Worm (Caenorhabditis elegans) whole organism, L3 larva: ENCODE data around the gene fbxb-83.
"Not testable (repeated sequence)": the region's sequence is repeated elsewhere in the genome, so short reads cannot be mapped to it uniquely, and the experiment has no call there.

Experiments
- R02D3.7 ChIP-seq: fragments of 150-350 bp; optimal IDR thresholded peaks from 2 replicates; lab custom pipeline; 2014; ENCODE audit warnings: missing biosample characterization, missing genetic modification characterization
- ZK546.5 ChIP-seq: sonication (generic microtip); optimal IDR thresholded peaks from 2 replicates; lab custom pipeline; 2017; ENCODE audit warnings: missing biosample characterization, missing genetic modification characterization
- aly-2 ChIP-seq: fragments of 150-350 bp; optimal IDR thresholded peaks from 2 replicates; lab custom pipeline; 2014; ENCODE audit warnings: missing biosample characterization, missing genetic modification characterization
- ama-1 ChIP-seq: fragments of 150-350 bp; optimal IDR thresholded peaks from 2 replicates; lab custom pipeline; 2018
- ceh-16 ChIP-seq: sonication (generic microtip); optimal IDR thresholded peaks from 2 replicates; lab custom pipeline; 2017; ENCODE audit warnings: missing biosample characterization, missing genetic modification characterization
- ceh-28 ChIP-seq: fragments of 150-350 bp; optimal IDR thresholded peaks from 2 replicates; lab custom pipeline; 2014; ENCODE audit warnings: missing biosample characterization, missing genetic modification reagents, missing genetic modification characterization
- ceh-9 ChIP-seq: sonication (generic microtip); optimal IDR thresholded peaks from 2 replicates; lab custom pipeline; 2018; ENCODE audit warnings: missing biosample characterization, missing genetic modification characterization
- daf-12 ChIP-seq: fragments of 150-350 bp; optimal IDR thresholded peaks from 2 replicates; lab custom pipeline; 2014; ENCODE audit warnings: missing biosample characterization, missing genetic modification reagents, missing genetic modification characterization
- elt-1 ChIP-seq: fragments of 150-350 bp; optimal IDR thresholded peaks from 2 replicates; lab custom pipeline; 2014; ENCODE audit warnings: missing biosample characterization, missing genetic modification characterization
- elt-2 ChIP-seq: sonication (generic microtip); optimal IDR thresholded peaks from 2 replicates; lab custom pipeline; 2016; ENCODE audit warnings: missing genetic modification reagents, mild to moderate bottlenecking, missing genetic modification characterization, missing compliant biosample characterization
- eor-1 ChIP-seq, 2 experiments: fragments of 150-350 bp; optimal IDR thresholded peaks; 2 replicates each; lab custom pipeline; 2014 to 2018; ENCODE audit warnings: missing biosample characterization in 2 of 2, missing genetic modification characterization in 2 of 2
- fkh-10 ChIP-seq: sonication (generic microtip); optimal IDR thresholded peaks from 2 replicates; lab custom pipeline; 2017; ENCODE audit warnings: missing biosample characterization, missing genetic modification reagents, missing genetic modification characterization
- fkh-2 ChIP-seq: fragments of 150-350 bp; optimal IDR thresholded peaks from 2 replicates; lab custom pipeline; 2014; ENCODE audit warnings: missing biosample characterization, missing genetic modification reagents, missing genetic modification characterization
- fos-1 ChIP-seq: fragments of 150-350 bp; optimal IDR thresholded peaks from 2 replicates; lab custom pipeline; 2014; ENCODE audit warnings: missing biosample characterization, missing genetic modification characterization
- hmg-11 ChIP-seq: sonication (generic microtip); optimal IDR thresholded peaks from 2 replicates; lab custom pipeline; 2016; ENCODE audit warnings: missing genetic modification characterization, missing compliant biosample characterization
- jun-1 ChIP-seq: fragments of 150-350 bp; optimal IDR thresholded peaks from 2 replicates; lab custom pipeline; 2014; ENCODE audit warnings: missing biosample characterization, missing genetic modification reagents, missing genetic modification characterization
- lin-15B ChIP-seq: fragments of 150-350 bp; optimal IDR thresholded peaks from 2 replicates; lab custom pipeline; 2014; ENCODE audit warnings: missing biosample characterization, missing genetic modification characterization
- lin-39 ChIP-seq: fragments of 150-350 bp; optimal IDR thresholded peaks from 2 replicates; lab custom pipeline; 2018; ENCODE audit warnings: missing biosample characterization, missing genetic modification reagents, missing genetic modification characterization
- nfya-1 ChIP-seq: sonication (generic microtip); optimal IDR thresholded peaks from 2 replicates; lab custom pipeline; 2017; ENCODE audit warnings: missing genetic modification characterization, mild to moderate bottlenecking, missing compliant biosample characterization, antibody characterized with exemption, moderate library complexity; ENCODE audit not compliant: insufficient read depth
- nhr-23 ChIP-seq: fragments of 150-350 bp; optimal IDR thresholded peaks from 2 replicates; lab custom pipeline; 2014; ENCODE audit warnings: missing biosample characterization, missing genetic modification reagents, missing genetic modification characterization
- nhr-237 ChIP-seq: fragments of 150-350 bp; optimal IDR thresholded peaks from 2 replicates; lab custom pipeline; 2014; ENCODE audit warnings: missing biosample characterization, missing genetic modification characterization
- nhr-25 ChIP-seq: sonication (generic microtip); optimal IDR thresholded peaks from 2 replicates; lab custom pipeline; 2017; ENCODE audit warnings: missing biosample characterization, missing genetic modification characterization
- nhr-28 ChIP-seq: fragments of 150-350 bp; optimal IDR thresholded peaks from 2 replicates; lab custom pipeline; 2014; ENCODE audit warnings: missing biosample characterization, missing genetic modification characterization
- pha-4 ChIP-seq: fragments of 150-350 bp; optimal IDR thresholded peaks from 2 replicates; lab custom pipeline; 2014; ENCODE audit warnings: missing biosample characterization, missing genetic modification reagents, missing genetic modification characterization
- pqm-1 ChIP-seq: fragments of 150-350 bp; optimal IDR thresholded peaks from 2 replicates; lab custom pipeline; 2017; ENCODE audit warnings: missing biosample characterization, missing genetic modification characterization, inconsistent platforms
- snpc-4 ChIP-seq: fragments of 150-350 bp; optimal IDR thresholded peaks from 2 replicates; lab custom pipeline; 2014; ENCODE audit warnings: missing biosample characterization, missing genetic modification characterization
- tbx-2 ChIP-seq: sonication (generic microtip); optimal IDR thresholded peaks from 2 replicates; lab custom pipeline; 2016; ENCODE audit warnings: mild to moderate bottlenecking, missing genetic modification characterization, missing compliant biosample characterization
- unc-39 ChIP-seq: sonication (generic microtip); optimal IDR thresholded peaks from 4 replicates; lab custom pipeline; 2017; ENCODE audit warnings: missing biosample characterization, missing genetic modification characterization
- ztf-4 ChIP-seq: fragments of 150-350 bp; optimal IDR thresholded peaks from 2 replicates; lab custom pipeline; 2014; ENCODE audit warnings: missing biosample characterization, missing genetic modification characterization

Gene fbxb-83

ce11 chrIII:97018-97417 lies 48.0 kb downstream of the fbxb-83 start, which contains the start of gene C29F9.8:
Gene C29F9.8 (minus strand): TSS chrIII:97118.
- TF ChIP-seq snpc-4 (tag; lab: Kevin White, UChicago); lin-15B; ceh-16: not testable (repeated sequence)

ce11 chrIII:96196-96595 lies 48.8 kb downstream of the fbxb-83 start:
- TF ChIP-seq snpc-4 (tag; lab: Kevin White, UChicago) (no peak), ZK546.5 (tag; lab: Kevin White, UChicago) (no peak), unc-39 (tag; lab: Kevin White, UChicago) (no peak), tbx-2 (tag; lab: Kevin White, UChicago) (no peak), ceh-9 (no peak), lin-39 (tag; lab: Kevin White, UChicago) (no peak), daf-12 (tag; lab: Kevin White, UChicago) (no peak), ama-1 (lab: Kevin White, UChicago) (no peak), nhr-28 (tag; lab: Kevin White, UChicago) (no peak), fos-1 (tag; lab: Kevin White, UChicago) (no peak), fkh-2 (tag; lab: Kevin White, UChicago) (no peak), pha-4 (no peak), eor-1 (tag; optimal IDR thresholded peaks at IDR 0.05; lab: Kevin White, UChicago) (no peak), hmg-11 (no peak), fkh-10 (GFP tag; lab: Kevin White, UChicago) (no peak), ceh-28 (tag; lab: Kevin White, UChicago) (peak; percentile 58), elt-2 (tag; lab: Kevin White, UChicago) (peak; percentile 12), nfya-1 (tag; lab: Kevin White, UChicago) (peak; percentile 46), nhr-25 (no peak), ceh-16 (no peak), R02D3.7 (peak; percentile 13), nhr-237 (tag; lab: Kevin White, UChicago) (no peak), elt-1 (tag; lab: Kevin White, UChicago) (no peak), ztf-4 (tag; lab: Kevin White, UChicago) (no peak), pqm-1 (tag; lab: Kevin White, UChicago) (no peak), lin-15B (no peak)

ce11 chrIII:94759-95330 lies 50.2 kb downstream of the fbxb-83 start, which contains the start of gene pat-4:
Gene pat-4 (minus strand): TSS chrIII:94809.
- TF ChIP-seq jun-1 (tag; lab: Kevin White, UChicago) (no peak), pha-4 (peak; percentile 77), elt-2 (tag; lab: Kevin White, UChicago) (peak; percentile 1), nhr-23 (tag; lab: Kevin White, UChicago) (peak; percentile 1), nfya-1 (tag; lab: Kevin White, UChicago) (peak; percentile 33), hmg-11 (peak; percentile 77), aly-2 (tag; lab: Kevin White, UChicago) (no peak)
